Fruit fly (Drosophila melanogaster) whole organism, embryonic: Measurements from ENCODE around the gene mthl1.

Source experiments
- Atf-2 ChIP-seq: fragments of 200-800 bp; sonication (Bioruptor generic); optimal IDR thresholded peaks from 2 replicates; lab custom pipeline; 2016; ENCODE audit warnings: missing biosample characterization, missing genetic modification characterization
- BEAF-32 ChIP-seq: fragments of 200-800 bp; sonication (Bioruptor generic); optimal IDR thresholded peaks from 3 replicates; lab custom pipeline; 2017; ENCODE audit warnings: missing biosample characterization, missing genetic modification characterization, mild to moderate bottlenecking, moderate library complexity, missing genetic modification reagents
- Bdp1 ChIP-seq: fragments of 200-800 bp; sonication (Bioruptor generic); optimal IDR thresholded peaks from 3 replicates; lab custom pipeline; 2016; ENCODE audit warnings: missing biosample characterization, missing genetic modification characterization
- BtbVII ChIP-seq: fragments of 200-800 bp; sonication (Bioruptor generic); optimal IDR thresholded peaks from 3 replicates; lab custom pipeline; 2017; ENCODE audit warnings: missing biosample characterization, mild to moderate bottlenecking, missing genetic modification characterization
- CG12104 ChIP-seq: fragments of 200-800 bp; sonication (Bioruptor generic); optimal IDR thresholded peaks from 3 replicates; lab custom pipeline; 2016; ENCODE audit warnings: missing biosample characterization, missing genetic modification characterization
- CG12236 ChIP-seq: fragments of 200-800 bp; sonication (Bioruptor generic); optimal IDR thresholded peaks from 2 replicates; lab custom pipeline; 2016; ENCODE audit warnings: missing biosample characterization, missing genetic modification characterization
- CG12942 ChIP-seq: fragments of 200-800 bp; sonication (Bioruptor generic); optimal IDR thresholded peaks from 3 replicates; lab custom pipeline; 2016; ENCODE audit warnings: missing biosample characterization, missing genetic modification characterization
- CG13296 ChIP-seq: fragments of 200-800 bp; sonication (Bioruptor generic); optimal IDR thresholded peaks from 3 replicates; lab custom pipeline; 2018; ENCODE audit warnings: missing biosample characterization, mild to moderate bottlenecking, missing genetic modification characterization
- CG15073 ChIP-seq: fragments of 200-800 bp; sonication (Bioruptor generic); optimal IDR thresholded peaks from 2 replicates; lab custom pipeline; 2016; ENCODE audit warnings: missing biosample characterization, missing genetic modification characterization
- CG1529 ChIP-seq: fragments of 200-800 bp; sonication (Bioruptor generic); optimal IDR thresholded peaks from 3 replicates; lab custom pipeline; 2018; ENCODE audit warnings: missing biosample characterization, missing genetic modification characterization
- CG1603 ChIP-seq: fragments of 200-800 bp; sonication (Bioruptor generic); optimal IDR thresholded peaks from 2 replicates; lab custom pipeline; 2019; ENCODE audit warnings: missing biosample characterization, mild to moderate bottlenecking, missing genetic modification characterization, moderate library complexity
- CG17186 ChIP-seq: fragments of 200-800 bp; sonication (Bioruptor generic); optimal IDR thresholded peaks from 3 replicates; lab custom pipeline; 2017; ENCODE audit warnings: missing biosample characterization, missing genetic modification reagents, missing genetic modification characterization
- CG17359 ChIP-seq: fragments of 200-800 bp; sonication (Bioruptor generic); optimal IDR thresholded peaks from 3 replicates; lab custom pipeline; 2018; ENCODE audit warnings: missing biosample characterization, mild to moderate bottlenecking, missing genetic modification characterization, moderate library complexity
- CG2712 ChIP-seq: fragments of 200-800 bp; optimal IDR thresholded peaks from 3 replicates; lab custom pipeline; 2019; ENCODE audit warnings: missing biosample characterization, mild to moderate bottlenecking, missing genetic modification characterization, moderate library complexity
- CG31224 ChIP-seq: fragments of 200-800 bp; sonication (Bioruptor generic); IDR thresholded peaks from 2 replicates; pipeline ENCODE4 v1.3.6; 2022; ENCODE audit warnings: missing biosample characterization, missing genetic modification characterization
- CG32532 ChIP-seq: fragments of 200-800 bp; sonication (Bioruptor generic); IDR thresholded peaks from 2 replicates; pipeline ENCODE4 v1.3.6; 2022; ENCODE audit warnings: missing biosample characterization, missing genetic modification characterization
- CG33213 ChIP-seq: fragments of 200-800 bp; sonication (Bioruptor generic); optimal IDR thresholded peaks from 3 replicates; lab custom pipeline; 2016; ENCODE audit warnings: missing biosample characterization, missing genetic modification characterization
- CG3407 ChIP-seq: fragments of 200-800 bp; sonication (Bioruptor generic); optimal IDR thresholded peaks from 2 replicates; lab custom pipeline; 2018; ENCODE audit warnings: missing biosample characterization, mild to moderate bottlenecking, missing genetic modification characterization
- CG4282 ChIP-seq: fragments of 200-800 bp; sonication (Bioruptor generic); optimal IDR thresholded peaks from 2 replicates; lab custom pipeline; 2016; ENCODE audit warnings: missing biosample characterization, missing genetic modification characterization
- CG4617 ChIP-seq: fragments of 200-800 bp; sonication (Bioruptor generic); optimal IDR thresholded peaks from 3 replicates; lab custom pipeline; 2016; ENCODE audit warnings: missing biosample characterization, missing genetic modification characterization, borderline replicate concordance
- CTCF ChIP-seq: fragments of 200-800 bp; sonication (Bioruptor generic); optimal IDR thresholded peaks from 2 replicates; lab custom pipeline; 2017; ENCODE audit warnings: missing biosample characterization, mild to moderate bottlenecking, missing genetic modification characterization, moderate library complexity
- Dek ChIP-seq: fragments of 200-800 bp; sonication (Bioruptor generic); optimal IDR thresholded peaks from 3 replicates; lab custom pipeline; 2019; ENCODE audit warnings: missing biosample characterization, mild to moderate bottlenecking, missing genetic modification characterization, moderate library complexity
- ERR ChIP-seq: fragments of 200-800 bp; sonication (Bioruptor generic); optimal IDR thresholded peaks from 2 replicates; lab custom pipeline; 2016; ENCODE audit warnings: missing biosample characterization, missing genetic modification characterization
- Eip74EF ChIP-seq, 2 experiments: fragments of 200-800 bp in 1 of 2; fragments of >200 bp in 1 of 2; sonication (Bioruptor generic) in 1 of 2; optimal IDR thresholded peaks; 2 replicates each; lab custom pipeline; 2017 to 2019; ENCODE audit warnings: missing biosample characterization in 2 of 2, missing genetic modification characterization in 2 of 2, mild to moderate bottlenecking in 1 of 2, moderate library complexity in 1 of 2
- Ets97D ChIP-seq: fragments of 200-800 bp; sonication (Bioruptor generic); optimal IDR thresholded peaks from 3 replicates; lab custom pipeline; 2016; ENCODE audit warnings: missing biosample characterization, missing genetic modification characterization
- Fer2 ChIP-seq: fragments of 200-800 bp; sonication (Bioruptor generic); optimal IDR thresholded peaks from 2 replicates; lab custom pipeline; 2018; ENCODE audit warnings: missing biosample characterization, mild to moderate bottlenecking, missing genetic modification characterization, moderate library complexity
- HLHmδ ChIP-seq: fragments of 200-800 bp; sonication (Bioruptor generic); optimal IDR thresholded peaks from 2 replicates; lab custom pipeline; 2018; ENCODE audit warnings: missing biosample characterization, mild to moderate bottlenecking, missing genetic modification characterization, moderate library complexity
- Ravus ChIP-seq: fragments of 200-800 bp; sonication (Bioruptor generic); IDR thresholded peaks from 2 replicates; pipeline ENCODE4 v1.3.6; 2022; ENCODE audit warnings: missing biosample characterization, missing genetic modification characterization
- Trl ChIP-seq, 3 experiments: fragments of >200 bp in 2 of 3; fragments of 200-800 bp in 1 of 3; sonication (Bioruptor generic) in 1 of 3; optimal IDR thresholded peaks; 2 replicates in 1 of 3; 3 replicates in 2 of 3; lab custom pipeline; 2016 to 2017; ENCODE audit warnings: missing biosample characterization in 1 of 3, missing genetic modification characterization in 1 of 3
- Xbp1 ChIP-seq: fragments of 200-800 bp; sonication (Bioruptor generic); optimal IDR thresholded peaks from 3 replicates; lab custom pipeline; 2016; ENCODE audit warnings: missing biosample characterization, mild to moderate bottlenecking, missing genetic modification characterization
- Xrp1 ChIP-seq: fragments of 200-800 bp; sonication (Bioruptor generic); IDR thresholded peaks from 2 replicates; pipeline ENCODE4 v1.3.6; 2022; ENCODE audit warnings: missing biosample characterization, missing genetic modification characterization
- bsh ChIP-seq, 2 experiments: fragments of 200-800 bp; sonication (Bioruptor generic); optimal IDR thresholded peaks; 2 replicates each; lab custom pipeline; 2017 to 2018; ENCODE audit warnings: mild to moderate bottlenecking in 2 of 2, missing biosample characterization in 2 of 2, missing genetic modification characterization in 2 of 2, moderate library complexity in 1 of 2
- danr ChIP-seq: fragments of 200-800 bp; sonication (Bioruptor generic); IDR thresholded peaks from 2 replicates; pipeline ENCODE4 v1.3.6; 2022; ENCODE audit warnings: missing biosample characterization, missing genetic modification characterization
- fd96Cb ChIP-seq: fragments of 200-800 bp; sonication (Bioruptor generic); optimal IDR thresholded peaks from 2 replicates; lab custom pipeline; 2018; ENCODE audit warnings: missing biosample characterization, mild to moderate bottlenecking, missing genetic modification characterization, moderate library complexity
- gsb-n ChIP-seq: fragments of 200-800 bp; sonication (Bioruptor generic); optimal IDR thresholded peaks from 3 replicates; lab custom pipeline; 2018; ENCODE audit warnings: missing biosample characterization, mild to moderate bottlenecking, missing genetic modification characterization
- hb ChIP-seq: fragments of 200-800 bp; sonication (Bioruptor generic); IDR thresholded peaks from 3 replicates; pipeline ENCODE4 v1.3.6; 2022; ENCODE audit warnings: missing biosample characterization, missing genetic modification characterization; ENCODE audit not compliant: partially characterized antibody
- hbn ChIP-seq: fragments of 200-800 bp; sonication (Bioruptor generic); IDR thresholded peaks from 2 replicates; pipeline ENCODE4 v1.3.6; 2022; ENCODE audit warnings: missing biosample characterization, missing genetic modification characterization; ENCODE audit not compliant: partially characterized antibody
- hth ChIP-seq: fragments of >200 bp; optimal IDR thresholded peaks from 2 replicates; lab custom pipeline; 2017; ENCODE audit warnings: inconsistent platforms
- jigr1 ChIP-seq: fragments of 200-800 bp; sonication (Bioruptor generic); IDR thresholded peaks from 3 replicates; pipeline ENCODE4 v1.3.6; 2022; ENCODE audit warnings: missing biosample characterization, missing genetic modification characterization
- lbe ChIP-seq: fragments of 200-800 bp; sonication (Bioruptor generic); optimal IDR thresholded peaks from 2 replicates; lab custom pipeline; 2016; ENCODE audit warnings: missing biosample characterization, mild to moderate bottlenecking, missing genetic modification characterization
- mirr ChIP-seq: fragments of 200-800 bp; sonication (Bioruptor generic); optimal IDR thresholded peaks from 3 replicates; lab custom pipeline; 2018; ENCODE audit warnings: missing biosample characterization, mild to moderate bottlenecking, missing genetic modification characterization
- mld ChIP-seq: fragments of 200-800 bp; sonication (Bioruptor generic); IDR thresholded peaks from 3 replicates; pipeline ENCODE4 v1.3.6; 2022; ENCODE audit warnings: missing biosample characterization, missing genetic modification characterization; ENCODE audit not compliant: partially characterized antibody
- p53 ChIP-seq: fragments of 200-800 bp; sonication (Bioruptor generic); optimal IDR thresholded peaks from 2 replicates; lab custom pipeline; 2016; ENCODE audit warnings: missing biosample characterization, missing genetic modification characterization
- pan ChIP-seq, 4 experiments: fragments of >200 bp in 3 of 4; fragments of 200-800 bp in 1 of 4; sonication (Bioruptor generic) in 1 of 4; optimal IDR thresholded peaks in 3 of 4; IDR thresholded peaks in 1 of 4; 2 replicates each; pipeline versions ENCODE4 v1.3.6 to Lab custom; 2017 to 2022; ENCODE audit warnings: missing biosample characterization in 2 of 4, missing genetic modification characterization in 2 of 4, mixed read lengths in 1 of 4
- schlank ChIP-seq: fragments of 200-800 bp; sonication (Bioruptor generic); optimal IDR thresholded peaks from 2 replicates; lab custom pipeline; 2018; ENCODE audit warnings: missing biosample characterization, mild to moderate bottlenecking, missing genetic modification characterization
- sens ChIP-seq: fragments of 200-800 bp; sonication (Bioruptor generic); peaks from one replicate; lab custom pipeline; 2016; ENCODE audit warnings: missing biosample characterization, missing genetic modification characterization
- slbo ChIP-seq: fragments of 200-800 bp; sonication (Bioruptor generic); IDR thresholded peaks from 2 replicates; pipeline ENCODE4 v1.3.6; 2022; ENCODE audit warnings: missing biosample characterization, missing genetic modification characterization
- sug ChIP-seq: fragments of 200-800 bp; optimal IDR thresholded peaks from 2 replicates; lab custom pipeline; 2019; ENCODE audit warnings: missing biosample characterization, mild to moderate bottlenecking, missing genetic modification characterization, moderate library complexity
- toy ChIP-seq: fragments of 200-800 bp; sonication (Bioruptor generic); IDR thresholded peaks from 2 replicates; pipeline ENCODE4 v1.3.6; 2022; ENCODE audit warnings: missing biosample characterization, missing genetic modification characterization
- usp ChIP-seq: fragments of >200 bp; optimal IDR thresholded peaks from 2 replicates; lab custom pipeline; 2017; ENCODE audit warnings: missing biosample characterization, missing genetic modification characterization

The mthl1 gene

DNA sequence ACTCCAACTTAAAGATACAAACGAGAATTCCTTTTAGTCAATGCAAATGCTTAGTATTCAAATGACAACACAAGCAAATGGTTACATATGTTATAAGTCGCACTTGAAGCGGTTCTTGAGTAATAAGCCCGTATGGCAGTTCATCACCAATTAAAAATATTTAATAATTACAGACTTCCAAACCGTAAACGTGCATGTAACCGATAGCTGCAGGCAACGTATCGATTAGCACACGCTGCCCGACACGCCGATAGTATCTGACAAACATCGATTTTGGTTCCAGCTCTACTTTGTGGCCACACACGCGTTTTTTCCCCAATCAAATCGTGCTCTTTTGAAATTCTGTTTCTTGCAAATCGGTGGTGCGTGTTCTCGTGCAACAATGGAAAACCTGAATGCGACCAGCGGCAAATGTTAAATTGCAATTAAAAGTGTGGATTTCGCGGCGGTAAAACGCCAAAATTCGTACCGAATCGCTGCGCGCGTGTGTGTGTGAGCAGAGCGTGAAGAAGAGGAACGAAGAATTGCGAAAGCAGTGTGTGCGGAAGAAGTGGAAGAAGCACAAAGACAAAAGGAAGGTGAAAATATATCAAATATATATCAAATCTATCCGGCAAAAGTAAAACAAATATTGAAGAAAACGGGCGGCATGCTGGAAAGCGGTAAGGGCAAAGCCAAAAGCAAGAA lies 41.6 kb upstream of the mthl1 start, which contains the start of the genes CG9784 and Nup153 (continued):
- TF ChIP-seq CG17186 (no peak), hb (GFP tag; lab: Robert Waterston, UW) (peak; percentile 96), CG3407 (GFP tag; lab: Kevin White, UChicago) (no peak), slbo (peak; percentile 44; the same call in 1 of the 2 replicates), CG31224 (GFP tag; lab: Robert Waterston, UW) (no peak), CG4617 (no peak), ERR (GFP tag; lab: Kevin White, UChicago) (no peak), bsh (GFP tag; optimal IDR thresholded peaks at IDR 0.05; lab: Kevin White, UChicago) (no peak), CG15073 (GFP tag; lab: Kevin White, UChicago) (no peak), Fer2 (tag; lab: Kevin White, UChicago) (no peak), CG12104 (no peak), CG1529 (GFP tag; lab: Kevin White, UChicago) (no peak), p53 (GFP tag; lab: Kevin White, UChicago) (no peak), CG17359 (tag; lab: Kevin White, UChicago) (no peak), fd96Cb (tag; lab: Kevin White, UChicago) (no peak), sug (no peak), Trl (optimal IDR thresholded peaks at IDR 0.05; lab: Kevin White, UChicago) (no peak), Trl (GFP tag; optimal IDR thresholded peaks at IDR 0.05; lab: Kevin White, UChicago) (no peak), Eip74EF (GFP tag; optimal IDR thresholded peaks at IDR 0.05; lab: Kevin White, UChicago) (no peak), CG32532 (GFP tag; lab: Robert Waterston, UW) (peak; percentile 26; the same call in 1 of the 2 replicates), hbn (GFP tag; lab: Robert Waterston, UW) (peak; percentile 87), CTCF (GFP tag; lab: Kevin White, UChicago) (no peak), BEAF-32 (peak; percentile 93), hth (lab: Kevin White, UChicago) (no peak), HLHmδ (GFP tag; lab: Kevin White, UChicago) (no peak), BtbVII (GFP tag; lab: Kevin White, UChicago) (no peak), CG1603 (no peak), Ravus (GFP tag; lab: Robert Waterston, UW) (no peak), CG12942 (GFP tag; lab: Kevin White, UChicago) (no peak), Xbp1 (GFP tag; lab: Kevin White, UChicago) (no peak), CG33213 (GFP tag; lab: Kevin White, UChicago) (no peak), toy (GFP tag; lab: Robert Waterston, UW) (no peak), CG12236 (GFP tag; lab: Kevin White, UChicago) (no peak), lbe (no peak), schlank (tag; lab: Kevin White, UChicago) (no peak), gsb-n (tag; lab: Kevin White, UChicago) (no peak), CG13296 (no peak), mld (GFP tag; lab: Robert Waterston, UW) (peak; percentile 93), usp (GFP tag; lab: Kevin White, UChicago) (no peak), Xrp1 (GFP tag; lab: Robert Waterston, UW) (no peak), Ets97D (GFP tag; lab: Kevin White, UChicago) (peak; percentile 7), pan (optimal IDR thresholded peaks at IDR 0.05; lab: Kevin White, UChicago) (no peak), pan (GFP tag; optimal IDR thresholded peaks at IDR 0.05 in 1 of 2, IDR thresholded peaks at IDR 0.05 in 1 of 2) (no peak), danr (GFP tag; lab: Robert Waterston, UW) (no peak), CG2712 (tag; lab: Kevin White, UChicago) (no peak), mirr (no peak), Bdp1 (GFP tag; lab: Kevin White, UChicago) (no peak), Atf-2 (GFP tag; lab: Kevin White, UChicago) (no peak), jigr1 (GFP tag; lab: Robert Waterston, UW) (no peak), Dek (tag; lab: Kevin White, UChicago) (no peak), CG4282 (GFP tag; lab: Kevin White, UChicago) (no peak), sens (GFP tag; lab: Kevin White, UChicago) (peak; percentile 51)
